Worm (Caenorhabditis elegans) whole organism, young adult: Measurements from ENCODE around the gene ani-3.

Source experiments
- B0035.1 ChIP-seq: sonication (generic microtip); optimal IDR thresholded peaks from 2 replicates; lab custom pipeline; 2016; ENCODE audit warnings: missing genetic modification characterization, mild to moderate bottlenecking, missing compliant biosample characterization, missing genotype, missing genetic modification reagents
- B0261.1 ChIP-seq: sonication (generic microtip); optimal IDR thresholded peaks from 2 replicates; lab custom pipeline; 2016; ENCODE audit warnings: mild to moderate bottlenecking, missing genetic modification characterization, moderate library complexity, missing compliant biosample characterization
- F22D6.2 ChIP-seq: sonication (generic microtip); optimal IDR thresholded peaks from 2 replicates; lab custom pipeline; 2016; ENCODE audit warnings: mild to moderate bottlenecking, missing genetic modification characterization, missing compliant biosample characterization
- F37B4.10 ChIP-seq: fragments of 200-800 bp; sonication (Bioruptor generic); IDR thresholded peaks from 2 replicates; pipeline ENCODE4 v1.3.6; 2022; ENCODE audit warnings: missing genetic modification characterization, missing compliant biosample characterization
- F52B5.7 ChIP-seq: sonication (generic microtip); optimal IDR thresholded peaks from 2 replicates; lab custom pipeline; 2016; ENCODE audit warnings: mild to moderate bottlenecking, missing genetic modification characterization, missing compliant biosample characterization
- F55B11.4 ChIP-seq: sonication (generic microtip); optimal IDR thresholded peaks from 2 replicates; lab custom pipeline; 2016; ENCODE audit warnings: missing compliant biosample characterization, missing genetic modification characterization, borderline replicate concordance; ENCODE audit not compliant: insufficient read depth
- akir-1 ChIP-seq: fragments of 200-800 bp; sonication (Bioruptor generic); optimal IDR thresholded peaks from 2 replicates; lab custom pipeline; 2018; ENCODE audit warnings: mild to moderate bottlenecking, missing genetic modification characterization, moderate library complexity, missing compliant biosample characterization
- ceh-100 ChIP-seq: fragments of 200-800 bp; sonication (Bioruptor generic); IDR thresholded peaks from 2 replicates; pipeline ENCODE4 v1.3.6; 2022; ENCODE audit warnings: missing genetic modification reagents, missing genetic modification characterization, missing compliant biosample characterization
- ceh-58 ChIP-seq: fragments of 200-800 bp; sonication (Bioruptor generic); IDR thresholded peaks from 2 replicates; pipeline ENCODE4 v1.3.6; 2022; ENCODE audit warnings: missing genetic modification characterization, missing compliant biosample characterization
- dpff-1 ChIP-seq: sonication (generic microtip); optimal IDR thresholded peaks from 2 replicates; lab custom pipeline; 2017; ENCODE audit warnings: mild to moderate bottlenecking, missing genetic modification characterization, missing compliant biosample characterization
- egl-44 ChIP-seq: fragments of 200-800 bp; sonication (Bioruptor generic); IDR thresholded peaks from 2 replicates; pipeline ENCODE4 v1.3.6; 2022; ENCODE audit warnings: missing genetic modification reagents, missing genetic modification characterization, missing compliant biosample characterization
- fkh-3 ChIP-seq: sonication (generic microtip); optimal IDR thresholded peaks from 2 replicates; lab custom pipeline; 2016; ENCODE audit warnings: mild to moderate bottlenecking, missing genetic modification characterization, missing compliant biosample characterization
- him-1 ChIP-seq: sonication (generic microtip); optimal IDR thresholded peaks from 2 replicates; lab custom pipeline; 2016; ENCODE audit warnings: missing genotype, missing genetic modification reagents, missing genetic modification characterization, missing compliant biosample characterization
- hmg-1.2 ChIP-seq: fragments of 200-800 bp; sonication (Bioruptor generic); IDR thresholded peaks from 2 replicates; pipeline ENCODE4 v1.3.6; 2022; ENCODE audit warnings: missing genetic modification reagents, missing genetic modification characterization, missing compliant biosample characterization
- lag-1 ChIP-seq: fragments of 200-800 bp; sonication (Bioruptor generic); IDR thresholded peaks from 2 replicates; pipeline ENCODE4 v1.3.6; 2022; ENCODE audit warnings: missing genetic modification reagents, missing genetic modification characterization, missing compliant biosample characterization
- let-526 ChIP-seq: fragments of 200-800 bp; sonication (Bioruptor generic); IDR thresholded peaks from 2 replicates; pipeline ENCODE4 v1.3.6; 2022; ENCODE audit warnings: missing genetic modification reagents, missing genetic modification characterization, missing compliant biosample characterization
- let-607 ChIP-seq, 2 experiments: fragments of 200-800 bp in 1 of 2; sonication (Bioruptor generic) in 1 of 2; sonication (generic microtip) in 1 of 2; optimal IDR thresholded peaks; 2 replicates each; lab custom pipeline; 2016 to 2018; ENCODE audit warnings: mild to moderate bottlenecking in 2 of 2, missing compliant biosample characterization in 2 of 2, missing genetic modification characterization in 2 of 2, moderate library complexity in 2 of 2, missing genotype in 1 of 2
- lir-1 ChIP-seq: fragments of 200-800 bp; sonication (Bioruptor generic); conservative IDR thresholded peaks from 2 replicates; pipeline ENCODE4 v1.3.6; 2022; ENCODE audit warnings: missing genetic modification reagents, missing genetic modification characterization, missing compliant biosample characterization
- madf-8 ChIP-seq: fragments of 200-800 bp; sonication (Bioruptor generic); conservative IDR thresholded peaks from 2 replicates; pipeline ENCODE4 v1.3.6; 2022; ENCODE audit warnings: missing genetic modification reagents, missing genetic modification characterization, missing compliant biosample characterization
- nfya-1 ChIP-seq: sonication (generic microtip); optimal IDR thresholded peaks from 2 replicates; lab custom pipeline; 2017; ENCODE audit warnings: antibody characterized with exemption, missing compliant biosample characterization, missing genetic modification characterization, borderline replicate concordance; ENCODE audit not compliant: insufficient read depth
- nfya-2 ChIP-seq: fragments of 200-800 bp; sonication (Bioruptor generic); IDR thresholded peaks from 2 replicates; pipeline ENCODE4 v1.3.6; 2022; ENCODE audit warnings: missing genetic modification reagents, missing genetic modification characterization, missing compliant biosample characterization
- nhr-179 ChIP-seq: sonication (generic microtip); optimal IDR thresholded peaks from 2 replicates; lab custom pipeline; 2016; ENCODE audit warnings: mild to moderate bottlenecking, missing genetic modification characterization, missing compliant biosample characterization
- nhr-27 ChIP-seq: fragments of 200-800 bp; sonication (Bioruptor generic); optimal IDR thresholded peaks from 2 replicates; lab custom pipeline; 2018; ENCODE audit warnings: mild to moderate bottlenecking, missing genetic modification characterization, moderate library complexity, missing compliant biosample characterization
- nhr-80 ChIP-seq: sonication (generic microtip); optimal IDR thresholded peaks from 2 replicates; lab custom pipeline; 2016; ENCODE audit warnings: missing genetic modification characterization, missing compliant biosample characterization
- rpc-1 ChIP-seq, 2 experiments: fragments of 150-350 bp in 1 of 2; sonication (generic microtip) in 1 of 2; optimal IDR thresholded peaks; 2 replicates each; lab custom pipeline; 2014 to 2018; ENCODE audit warnings: missing biosample characterization in 1 of 2, missing genetic modification characterization in 1 of 2, missing genetic modification reagents in 1 of 2, missing genotype in 1 of 2
- sdz-38 ChIP-seq: sonication (generic microtip); optimal IDR thresholded peaks from 2 replicates; lab custom pipeline; 2016; ENCODE audit warnings: missing genotype, missing genetic modification characterization, missing compliant biosample characterization
- snpc-1.3 ChIP-seq: sonication (generic microtip); optimal IDR thresholded peaks from 2 replicates; lab custom pipeline; 2017; ENCODE audit warnings: missing genetic modification characterization, mild to moderate bottlenecking, missing compliant biosample characterization, antibody characterized with exemption, moderate library complexity, missing genotype, missing genetic modification reagents; ENCODE audit not compliant: insufficient read depth
- snpc-3.4 ChIP-seq: sonication (generic microtip); optimal IDR thresholded peaks from 2 replicates; lab custom pipeline; 2017; ENCODE audit warnings: missing genetic modification characterization, mild to moderate bottlenecking, missing compliant biosample characterization, antibody characterized with exemption, moderate library complexity, missing genotype, missing genetic modification reagents
- sptf-2 ChIP-seq: fragments of 200-800 bp; sonication (Bioruptor generic); optimal IDR thresholded peaks from 2 replicates; lab custom pipeline; 2018; ENCODE audit warnings: mild to moderate bottlenecking, missing genetic modification characterization, missing compliant biosample characterization
- tbp1 ChIP-seq: fragments of 200-800 bp; sonication (Bioruptor generic); optimal IDR thresholded peaks from 2 replicates; lab custom pipeline; 2018; ENCODE audit warnings: mild to moderate bottlenecking, missing genetic modification characterization, missing compliant biosample characterization
- tbx-9 ChIP-seq: sonication (generic microtip); optimal IDR thresholded peaks from 2 replicates; lab custom pipeline; 2016; ENCODE audit warnings: borderline replicate concordance, missing genetic modification characterization, inconsistent platforms, missing compliant biosample characterization
- zfh-2 ChIP-seq: fragments of 200-800 bp; sonication (Bioruptor generic); conservative IDR thresholded peaks from 2 replicates; pipeline ENCODE4 v1.3.6; 2022; ENCODE audit warnings: missing genetic modification reagents, missing genetic modification characterization, missing compliant biosample characterization
- ztf-25 ChIP-seq: fragments of 200-800 bp; sonication (Bioruptor generic); IDR thresholded peaks from 2 replicates; pipeline ENCODE4 v1.3.6; 2022; ENCODE audit warnings: missing genetic modification reagents, missing genetic modification characterization, missing compliant biosample characterization
- ztf-26 ChIP-seq: sonication (generic microtip); optimal IDR thresholded peaks from 2 replicates; lab custom pipeline; 2017; ENCODE audit warnings: missing genetic modification characterization, missing compliant biosample characterization
- ztf-6 ChIP-seq: fragments of 200-800 bp; sonication (Bioruptor generic); IDR thresholded peaks from 2 replicates; pipeline ENCODE4 v1.3.6; 2022; ENCODE audit warnings: missing genetic modification reagents, missing genetic modification characterization, missing compliant biosample characterization

ani-3 gene

ce11 chrV:19667716-19668115 is 29.8 kb upstream of the ani-3 start:
- no peak for TF ChIP-seq F22D6.2 (tag; lab: Kevin White, UChicago)
- no peak for TF ChIP-seq let-607 (tag; optimal IDR thresholded peaks at IDR 0.05; lab: Kevin White, UChicago)
- TF ChIP-seq sdz-38 (tag; lab: Kevin White, UChicago), result no peak
- TF ChIP-seq rpc-1 (optimal IDR thresholded peaks at IDR 0.05; lab: Kevin White, UChicago), result peak; percentile 29
- TF ChIP-seq rpc-1 (tag; optimal IDR thresholded peaks at IDR 0.05; lab: Kevin White, UChicago), result peak; percentile 66
- no peak for TF ChIP-seq ztf-6 (GFP tag; lab: Robert Waterston, UW)
- TF ChIP-seq snpc-3.4, result no peak
- TF ChIP-seq B0035.1, result no peak
- TF ChIP-seq akir-1 (GFP tag; lab: Kevin White, UChicago), result no peak
- no peak for TF ChIP-seq let-526 (GFP tag; lab: Robert Waterston, UW)
- peak; percentile 35 for TF ChIP-seq B0261.1 (tag; lab: Kevin White, UChicago)
- TF ChIP-seq nhr-27 (tag; lab: Kevin White, UChicago), result no peak
- TF ChIP-seq tbp1, result peak; percentile 74
- no peak for TF ChIP-seq nhr-80 (tag; lab: Kevin White, UChicago)
- TF ChIP-seq nfya-1, result no peak

ce11 chrV:19668213-19668612 is 29.3 kb upstream of the ani-3 start:
- TF ChIP-seq lir-1 (GFP tag; lab: Robert Waterston, UW), result no peak
- no peak for TF ChIP-seq madf-8 (GFP tag; lab: Robert Waterston, UW)
- TF ChIP-seq ztf-25, result no peak
- TF ChIP-seq F37B4.10 (GFP tag; lab: Robert Waterston, UW), result no peak
- TF ChIP-seq, all 124 proteins: peak for 0

DNA sequence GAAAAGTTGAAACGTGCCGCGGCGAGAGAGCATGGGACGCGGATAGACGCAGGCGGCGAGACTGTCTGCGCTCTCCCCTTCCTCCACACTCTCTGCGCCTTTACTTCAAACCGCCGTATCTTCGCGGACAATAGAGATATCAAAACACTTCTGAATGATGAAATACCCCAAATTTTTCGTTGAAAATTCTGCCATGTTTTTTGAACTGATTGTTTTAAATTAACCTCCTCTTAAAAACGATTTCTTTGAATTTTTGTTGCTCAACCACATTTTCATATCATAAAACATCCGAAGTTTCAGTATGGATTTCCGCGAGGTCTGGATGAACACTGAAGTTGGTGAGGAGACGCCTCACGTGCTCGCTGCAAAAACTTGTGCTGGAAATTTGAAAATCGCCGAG is 27.6 kb upstream of the ani-3 start, which contains the start of gene Y43F8C.11:
Gene Y43F8C.11 (plus strand): TSS at position 301 of the 400 bp plus-strand sequence.
- TF ChIP-seq zfh-2 (GFP tag; lab: Robert Waterston, UW), result 0 out of 2 replicates have a peak, but pooled peaks have one; percentile 26
- TF ChIP-seq ceh-100 (GFP tag; lab: Robert Waterston, UW), result no peak
- peak; percentile 29 for TF ChIP-seq hmg-1.2 (GFP tag; lab: Robert Waterston, UW)

DNA sequence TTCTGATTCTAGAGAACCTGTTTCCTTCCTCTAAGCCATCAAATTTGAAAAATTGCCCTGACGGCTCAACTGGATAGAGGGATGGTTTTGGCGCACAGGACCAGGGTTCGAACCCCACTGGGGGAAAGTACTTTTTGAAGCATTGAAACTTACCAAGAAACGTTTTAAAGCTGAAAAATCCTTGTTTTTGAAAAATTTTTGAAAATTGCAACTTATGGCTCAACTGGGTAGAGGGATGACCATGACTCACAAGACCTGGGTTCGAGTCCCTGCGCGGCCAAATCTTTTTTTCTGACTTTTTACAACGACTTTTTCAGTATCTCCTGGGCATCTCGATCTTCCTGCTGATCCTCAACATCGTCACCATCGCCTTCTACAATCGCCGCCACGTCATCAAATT is 26.7 kb upstream of the ani-3 start:
- no peak for TF ChIP-seq him-1 (tag; lab: Kevin White, UChicago)
- TF ChIP-seq nfya-2 (GFP tag; lab: Robert Waterston, UW), result no peak
- TF ChIP-seq dpff-1, result no peak
- TF ChIP-seq snpc-1.3, result no peak
- TF ChIP-seq let-607 (tag; optimal IDR thresholded peaks at IDR 0.05; lab: Kevin White, UChicago), result no peak
- no peak for TF ChIP-seq tbx-9
- peak; percentile 40 for TF ChIP-seq B0261.1 (tag; lab: Kevin White, UChicago)
- no peak for TF ChIP-seq egl-44 (GFP tag; lab: Robert Waterston, UW)
- no peak for TF ChIP-seq ztf-26 (tag; lab: Kevin White, UChicago)
- TF ChIP-seq F52B5.7 (tag; lab: Kevin White, UChicago), result no peak
- no peak for TF ChIP-seq fkh-3
- TF ChIP-seq F37B4.10 (GFP tag; lab: Robert Waterston, UW), result no peak
- peak; percentile 7 for TF ChIP-seq rpc-1 (optimal IDR thresholded peaks at IDR 0.05; lab: Kevin White, UChicago)
- TF ChIP-seq rpc-1 (tag; optimal IDR thresholded peaks at IDR 0.05; lab: Kevin White, UChicago), result peak; percentile 64
- no peak for TF ChIP-seq nhr-179 (tag; lab: Kevin White, UChicago)
- TF ChIP-seq ceh-58 (GFP tag; lab: Robert Waterston, UW), result no peak
- TF ChIP-seq F55B11.4 (tag; lab: Kevin White, UChicago), result no peak
- peak; percentile 76 for TF ChIP-seq tbp1
- no peak for TF ChIP-seq lag-1 (GFP tag; lab: Robert Waterston, UW)
- TF ChIP-seq sptf-2 (GFP tag; lab: Kevin White, UChicago), result no peak
